Worm (Caenorhabditis elegans): Measurements from ENCODE around the gene nfyc-1.

DNA sequence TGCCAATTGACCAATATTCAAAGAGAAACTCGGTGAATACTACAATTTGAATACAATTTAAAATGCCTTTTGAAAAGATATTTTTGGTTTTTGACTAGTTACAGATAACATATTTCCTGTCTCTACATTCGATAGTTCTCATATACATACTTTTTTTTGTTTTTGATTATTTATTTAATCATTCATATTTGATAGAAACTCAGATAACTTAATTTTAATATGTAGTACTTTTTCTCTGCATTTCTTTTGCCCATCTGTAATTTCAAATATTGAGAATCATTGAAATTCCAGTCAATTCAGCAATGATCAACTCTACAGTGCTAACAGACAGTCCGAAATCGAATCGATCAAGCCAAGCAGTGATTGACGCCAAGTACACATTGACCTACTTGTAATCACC lies 17.3 kb downstream of the nfyc-1 start, which contains the start of gene C23H3.2:
- TF ChIP-seq ama-1 (optimal IDR thresholded peaks at IDR 0.05) (no peak), aly-1 (tag; optimal IDR thresholded peaks at IDR 0.05) (no peak), pes-1 (GFP tag; IDR thresholded peaks at IDR 0.05) (no peak), flt-1 (GFP tag; IDR thresholded peaks at IDR 0.05) (no peak), ceh-36 (tag; optimal IDR thresholded peaks at IDR 0.05) (no peak), ceh-13 (GFP tag; optimal IDR thresholded peaks at IDR 0.05) (no peak), tbx-37 (GFP tag; conservative IDR thresholded peaks at IDR 0.05) (no peak), scrt-1 (GFP tag; IDR thresholded peaks at IDR 0.05) (no peak)
